Fruit fly (Drosophila melanogaster) whole organism, adult: ENCODE data around the gene Sfp93F.

Experiments used
- CG7101 ChIP-seq: fragments of 200-800 bp; sonication (Bioruptor generic); optimal IDR thresholded peaks from 2 replicates; lab custom pipeline; 2018; ENCODE audit warnings: missing biosample characterization, mild to moderate bottlenecking, missing genetic modification characterization, moderate library complexity
- Mnt ChIP-seq: fragments of 200-800 bp; sonication (Bioruptor generic); optimal IDR thresholded peaks from 2 replicates; lab custom pipeline; 2016; ENCODE audit warnings: missing biosample characterization, mild to moderate bottlenecking, missing genetic modification characterization
- cic ChIP-seq: fragments of 200-800 bp; sonication (Bioruptor generic); optimal IDR thresholded peaks from 2 replicates; lab custom pipeline; 2017; ENCODE audit warnings: missing biosample characterization, mild to moderate bottlenecking, missing genetic modification characterization, moderate library complexity
- cnc ChIP-seq, 2 experiments: fragments of >200 bp; optimal IDR thresholded peaks; 2 replicates each; lab custom pipeline; 2017
- ovo ChIP-seq: fragments of 200-800 bp; sonication (Bioruptor generic); optimal IDR thresholded peaks from 2 replicates; lab custom pipeline; 2016; ENCODE audit warnings: missing biosample characterization, missing genetic modification characterization
- toe ChIP-seq: fragments of 200-800 bp; sonication (Bioruptor generic); optimal IDR thresholded peaks from 2 replicates; lab custom pipeline; 2016; ENCODE audit warnings: missing biosample characterization, missing genetic modification characterization

DNA sequence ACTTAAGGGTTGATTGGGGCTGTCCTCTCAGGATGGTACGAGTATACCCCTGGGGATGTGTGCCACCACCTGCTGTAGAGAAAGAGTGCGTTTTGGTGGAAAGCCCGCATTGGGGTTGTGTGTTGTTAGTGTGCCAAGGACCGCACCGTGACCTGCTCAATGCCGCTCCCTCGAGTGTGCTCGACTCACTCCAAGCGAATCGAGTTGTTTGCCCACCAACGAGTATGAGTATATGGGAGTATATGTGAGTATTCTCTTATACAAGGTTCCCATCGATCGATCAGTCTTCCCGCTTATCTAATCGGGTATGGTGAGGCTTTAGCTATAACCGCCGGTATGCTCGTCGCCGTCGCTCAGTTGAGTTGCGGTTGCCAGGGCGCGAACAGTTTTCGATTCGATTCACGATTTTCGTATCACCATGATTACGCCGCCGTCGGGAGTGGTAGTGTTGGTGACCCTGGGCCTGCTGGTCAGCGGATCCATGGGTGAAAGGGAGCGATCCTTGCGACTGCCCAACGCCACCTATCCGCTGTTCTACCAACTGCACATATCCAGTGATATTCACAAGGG lies 3.7 kb upstream of the Sfp93F start, which contains the start of gene CG5849:
- TF ChIP-seq cic (GFP tag; lab: Kevin White, UChicago) (no peak), CG7101 (tag; lab: Kevin White, UChicago) (no peak), ovo (GFP tag; lab: Kevin White, UChicago) (no peak), toe (GFP tag; lab: Kevin White, UChicago) (no peak), cnc (optimal IDR thresholded peaks at IDR 0.05; lab: Kevin White, UChicago) (no peak), Mnt (GFP tag; lab: Kevin White, UChicago) (peak; percentile 22)
